Fruit fly (Drosophila melanogaster): ENCODE data around the gene CG13887.

Gene CG13887

DNA sequence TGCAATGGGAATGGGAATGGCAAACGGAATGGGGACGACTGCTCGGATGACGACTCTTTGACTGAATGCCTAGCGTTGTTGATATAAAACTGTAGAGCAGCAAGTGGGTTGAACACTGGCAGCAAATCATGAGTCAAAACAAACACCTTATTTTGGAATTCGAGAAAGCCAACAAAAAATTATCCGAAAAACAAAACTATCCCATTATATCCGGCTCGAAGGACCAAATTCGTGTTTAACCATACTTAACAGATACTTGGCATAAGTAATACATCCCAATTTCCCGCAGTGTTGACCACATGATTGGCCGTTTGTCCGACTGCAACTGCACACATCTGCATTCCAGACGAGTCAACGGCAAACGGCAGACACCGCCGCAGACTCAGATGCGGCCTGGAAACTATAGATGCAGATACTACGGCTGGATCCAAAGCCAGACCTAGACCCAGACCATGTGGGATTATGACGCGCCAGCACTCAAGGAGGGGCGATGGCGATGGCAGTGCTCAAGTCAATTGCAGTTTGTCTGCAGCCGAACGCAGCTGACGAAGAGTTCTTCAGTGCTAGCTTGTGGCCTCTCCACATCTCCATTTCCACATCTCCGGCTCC, 24.3 kb upstream of the CG13887 start (continued):
- TF ChIP-seq CG3163 (GFP tag; optimal IDR thresholded peaks at IDR 0.05) (no peak), ase (GFP tag; IDR thresholded peaks at IDR 0.05) (no peak), Dip3 (GFP tag; optimal IDR thresholded peaks at IDR 0.05) (no peak), D19A (tag; optimal IDR thresholded peaks at IDR 0.05) (no peak), seq (GFP tag; IDR thresholded peaks at IDR 0.05) (no peak), fd96Cb (tag; optimal IDR thresholded peaks at IDR 0.05) (no peak), ham (GFP tag; IDR thresholded peaks at IDR 0.05) (no peak), E2f2 (GFP tag; IDR thresholded peaks at IDR 0.05) (no peak), h (optimal IDR thresholded peaks at IDR 0.05) (no peak), pzg (GFP tag; optimal IDR thresholded peaks at IDR 0.05) (no peak), HLH3B (GFP tag; IDR thresholded peaks at IDR 0.05) (peak; percentile 43; the same call in 1 of the 2 replicates), CG3995 (GFP tag; optimal IDR thresholded peaks at IDR 0.05) (no peak), CG10267 (tag; optimal IDR thresholded peaks at IDR 0.05) (no peak), sqz (GFP tag; optimal IDR thresholded peaks at IDR 0.05) (no peak), CG1024 (GFP tag; IDR thresholded peaks at IDR 0.05) (peak; percentile 8; the same call in 1 of the 2 replicates), sna (GFP tag; IDR thresholded peaks at IDR 0.05; ENCODE audit: partially characterized antibody) (no peak), Jarid2 (GFP tag; optimal IDR thresholded peaks at IDR 0.05) (no peak), CG8478 (optimal IDR thresholded peaks at IDR 0.05) (no peak), Sox100B (GFP tag; optimal IDR thresholded peaks at IDR 0.05) (no peak), Ets65A (GFP tag) (peak; percentile 24), CG12391 (tag; optimal IDR thresholded peaks at IDR 0.05) (no peak), grn (GFP tag; optimal IDR thresholded peaks at IDR 0.05) (no peak), Myb (GFP tag; optimal IDR thresholded peaks at IDR 0.05) (no peak), nmo (GFP tag; optimal IDR thresholded peaks at IDR 0.05) (peak; percentile 1), CG3838 (GFP tag; optimal IDR thresholded peaks at IDR 0.05) (no peak), lov (optimal IDR thresholded peaks at IDR 0.05) (no peak), lov (GFP tag; IDR thresholded peaks at IDR 0.05) (no peak), CG15269 (tag; optimal IDR thresholded peaks at IDR 0.05) (no peak), zfh1 (GFP tag; IDR thresholded peaks at IDR 0.05) (peak; percentile 31; the same call in 1 of the 3 replicates), CG17359 (tag; optimal IDR thresholded peaks at IDR 0.05) (peak; percentile 48), CG4730 (GFP tag; IDR thresholded peaks at IDR 0.05) (no peak), CG2875 (GFP tag; optimal IDR thresholded peaks at IDR 0.05) (no peak), Fer2 (tag; optimal IDR thresholded peaks at IDR 0.05) (no peak), Spps (tag; optimal IDR thresholded peaks at IDR 0.05) (no peak), nau (GFP tag; optimal IDR thresholded peaks at IDR 0.05) (no peak), esg (GFP tag; conservative IDR thresholded peaks at IDR 0.05) (no peak), Blimp-1 (GFP tag; optimal IDR thresholded peaks at IDR 0.05) (peak; percentile 27), Mrtf (GFP tag; IDR thresholded peaks at IDR 0.05) (no peak), HLHmδ (GFP tag; optimal IDR thresholded peaks at IDR 0.05) (no peak), rib (GFP tag; IDR thresholded peaks at IDR 0.05) (no peak), ato (GFP tag; IDR thresholded peaks at IDR 0.05; ENCODE audit: partially characterized antibody) (no peak), cwo (GFP tag; optimal IDR thresholded peaks at IDR 0.05) (no peak), prd (optimal IDR thresholded peaks at IDR 0.05) (no peak), prd (GFP tag; IDR thresholded peaks at IDR 0.05) (0 out of 3 replicates have a peak, but pooled peaks have one; percentile 19), CG6813 (GFP tag; optimal IDR thresholded peaks at IDR 0.05) (no peak), Med (GFP tag) (no peak), sens (GFP tag) (peak; percentile 92), her (GFP tag; optimal IDR thresholded peaks at IDR 0.05) (no peak), CG1529 (GFP tag; optimal IDR thresholded peaks at IDR 0.05) (no peak), CG4820 (GFP tag; optimal IDR thresholded peaks at IDR 0.05) (no peak), CG12104 (GFP tag; optimal IDR thresholded peaks at IDR 0.05) (no peak), CG4282 (GFP tag; optimal IDR thresholded peaks at IDR 0.05) (no peak)
